Fruit fly (Drosophila melanogaster): ENCODE results near the gene CG6951.

CG6951 gene

dm6 chr3L:20241163-20241970 lies at the start of gene CG6951, which contains the start of gene CG17233:
TSS of gene CG6951 (plus strand) at chr3L:20241267.
TSS of gene CG17233 (minus strand) at chr3L:20241903.
- TF ChIP-seq CG17801 (GFP tag; optimal IDR thresholded peaks at IDR 0.05; ENCODE audit: partially characterized antibody) = no peak

dm6 chr3L:20191848-20192247 lies 49.2 kb upstream of the CG6951 start:
- no peak for TF ChIP-seq CG17801 (GFP tag; optimal IDR thresholded peaks at IDR 0.05; ENCODE audit: partially characterized antibody)

- no peak for TF ChIP-seq CG17801 (GFP tag; optimal IDR thresholded peaks at IDR 0.05; ENCODE audit: partially characterized antibody)
Measured at dm6 chr3L:20192872-20193747, 48.0 kb upstream of the CG6951 start.

- TF ChIP-seq CG17801 (GFP tag; optimal IDR thresholded peaks at IDR 0.05; ENCODE audit: partially characterized antibody) = no peak
Measured at dm6 chr3L:20193748-20194058, 47.4 kb upstream of the CG6951 start.

- no peak for TF ChIP-seq CG17801 (GFP tag; optimal IDR thresholded peaks at IDR 0.05; ENCODE audit: partially characterized antibody)
Measured at dm6 chr3L:20194731-20195130, 46.3 kb upstream of the CG6951 start.

dm6 chr3L:20195875-20196274 lies 45.2 kb upstream of the CG6951 start:
- no peak for TF ChIP-seq CG17801 (GFP tag; optimal IDR thresholded peaks at IDR 0.05; ENCODE audit: partially characterized antibody)

dm6 chr3L:20196321-20196720 lies 44.7 kb upstream of the CG6951 start:
- no peak for TF ChIP-seq CG17801 (GFP tag; optimal IDR thresholded peaks at IDR 0.05; ENCODE audit: partially characterized antibody)

dm6 chr3L:20197213-20197612 lies 43.9 kb upstream of the CG6951 start:
- no peak for TF ChIP-seq CG17801 (GFP tag; optimal IDR thresholded peaks at IDR 0.05; ENCODE audit: partially characterized antibody)

dm6 chr3L:20197698-20198097 lies 43.4 kb upstream of the CG6951 start:
- TF ChIP-seq CG17801 (GFP tag; optimal IDR thresholded peaks at IDR 0.05; ENCODE audit: partially characterized antibody) = no peak

- TF ChIP-seq CG17801 (GFP tag; optimal IDR thresholded peaks at IDR 0.05; ENCODE audit: partially characterized antibody) = peak; percentile 69
Measured at dm6 chr3L:20198138-20198559, 42.9 kb upstream of the CG6951 start, which contains the start of gene CG42674. TSS of gene CG42674 (minus strand) at chr3L:20198317.

- no peak for TF ChIP-seq CG17801 (GFP tag; optimal IDR thresholded peaks at IDR 0.05; ENCODE audit: partially characterized antibody)
Measured at dm6 chr3L:20199569-20200247, 41.4 kb upstream of the CG6951 start, which contains the start of gene CG42833. TSS of gene CG42833 (plus strand) at chr3L:20200093.

- TF ChIP-seq CG17801 (GFP tag; optimal IDR thresholded peaks at IDR 0.05; ENCODE audit: partially characterized antibody) = no peak
Measured at dm6 chr3L:20201538-20201937, 39.5 kb upstream of the CG6951 start, which contains the start of gene obst-F. TSS of gene obst-F (minus strand) at chr3L:20201638.

dm6 chr3L:20203587-20203986 lies 37.5 kb upstream of the CG6951 start, which contains the start of gene CG7298:
TSS of gene CG7298 (minus strand) at chr3L:20203687.
- TF ChIP-seq CG17801 (GFP tag; optimal IDR thresholded peaks at IDR 0.05; ENCODE audit: partially characterized antibody) = no peak

dm6 chr3L:20205946-20206345 lies 35.1 kb upstream of the CG6951 start, which contains the start of gene CG7290:
TSS of gene CG7290 (minus strand) at chr3L:20206046.
- no peak for TF ChIP-seq CG17801 (GFP tag; optimal IDR thresholded peaks at IDR 0.05; ENCODE audit: partially characterized antibody)

All from ovary, adult (tissue).